Worm (Caenorhabditis elegans) whole organism, L1 larva: ENCODE results near the gene slcf-2.

Source experiments
- aly-2 ChIP-seq: fragments of 150-350 bp; optimal IDR thresholded peaks from 2 replicates; lab custom pipeline; 2014; ENCODE audit warnings: missing biosample characterization, missing genetic modification characterization
- mep-1 ChIP-seq: fragments of 150-350 bp; optimal IDR thresholded peaks from 2 replicates; lab custom pipeline; 2014; ENCODE audit warnings: missing biosample characterization, missing genetic modification characterization
- snpc-4 ChIP-seq: fragments of 150-350 bp; optimal IDR thresholded peaks from 2 replicates; lab custom pipeline; 2014; ENCODE audit warnings: missing biosample characterization, missing genetic modification characterization

- TF ChIP-seq snpc-4 (tag; lab: Kevin White, UChicago) (no peak), mep-1 (tag; lab: Kevin White, UChicago) (no peak), aly-2 (no peak)
Measured at ce11 chrX:3368659-3369058, 25.0 kb upstream of the slcf-2 start, which contains the start of gene ZK563.2.
